Worm (Caenorhabditis elegans): ENCODE results near the gene H03A11.2.

Gene H03A11.2

DNA sequence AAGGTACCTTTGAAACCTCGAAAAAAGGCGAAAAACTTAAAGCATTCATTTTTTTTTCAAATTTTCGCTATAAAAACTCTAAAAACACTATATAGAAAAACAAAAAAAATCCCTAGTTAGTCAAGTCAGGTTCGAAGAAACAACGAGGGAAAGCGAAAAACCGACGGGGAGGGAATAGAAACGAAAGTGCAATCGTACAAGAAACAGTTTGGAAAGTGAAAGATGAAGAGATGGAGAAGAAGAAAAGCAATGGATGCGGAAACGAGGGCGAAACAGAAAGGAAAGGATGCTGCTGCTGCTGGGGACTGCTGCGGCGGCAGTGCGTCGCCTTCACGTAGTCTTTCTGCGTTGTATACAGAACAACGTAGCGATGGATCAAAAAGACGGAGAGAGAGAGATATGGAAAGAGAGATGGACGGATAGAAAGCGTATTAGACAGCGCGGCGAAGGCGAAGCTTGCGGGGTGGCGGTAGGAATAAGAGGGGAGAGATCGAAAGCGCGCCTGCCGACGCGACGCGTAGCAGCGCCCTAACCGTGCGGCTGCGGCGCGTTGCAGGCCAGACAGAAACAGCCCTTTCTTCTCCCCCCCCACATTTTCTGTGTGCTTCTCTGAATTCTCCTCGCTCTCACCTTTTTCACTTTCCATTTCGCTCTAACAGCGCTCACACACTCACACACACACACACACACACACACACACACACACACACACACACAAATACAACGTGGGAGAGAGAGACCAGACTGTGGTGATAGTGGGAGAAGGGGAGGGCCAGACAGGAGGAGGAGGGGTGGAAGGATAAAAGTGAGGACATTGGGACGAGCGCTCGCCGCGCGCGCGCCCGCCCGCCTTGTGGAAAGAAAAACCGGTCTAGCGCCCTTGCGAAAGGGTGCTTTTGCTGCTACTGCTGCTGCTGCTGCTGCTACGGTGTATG is 44.6 kb upstream of the H03A11.2 start (continued):
- TF ChIP-seq Y105C5A.15 (GFP tag; IDR thresholded peaks at IDR 0.05), result no peak
- TF ChIP-seq nhr-28 (tag; optimal IDR thresholded peaks at IDR 0.05), result peak; percentile 94
- TF ChIP-seq zag-1 (tag; optimal IDR thresholded peaks at IDR 0.05), result no peak
- peak; percentile 42 for TF ChIP-seq lin-38 (GFP tag; IDR thresholded peaks at IDR 0.05)
- TF ChIP-seq D1046.2 (GFP tag; IDR thresholded peaks at IDR 0.05), result no peak
- TF ChIP-seq attf-4 (tag; optimal IDR thresholded peaks at IDR 0.05), result no peak
- no peak for TF ChIP-seq F49E8.2 (tag; optimal IDR thresholded peaks at IDR 0.05; ENCODE audit: borderline replicate concordance)
- no peak for TF ChIP-seq skn-1 (tag; optimal IDR thresholded peaks at IDR 0.05)
- peak; percentile 17 for TF ChIP-seq nhr-237 (tag; optimal IDR thresholded peaks at IDR 0.05)
- peak; percentile 72 for TF ChIP-seq nhr-6 (tag; optimal IDR thresholded peaks at IDR 0.05)
- TF ChIP-seq F26F4.8 (GFP tag; conservative IDR thresholded peaks at IDR 0.05), result no peak
- TF ChIP-seq mep-1 (tag; optimal IDR thresholded peaks at IDR 0.05), result peak; percentile 95
- TF ChIP-seq fkh-10 (GFP tag; optimal IDR thresholded peaks at IDR 0.05), result peak; percentile 21

- TF ChIP-seq hlh-30 (tag; optimal IDR thresholded peaks at IDR 0.05; ENCODE audit: insufficient read depth) (peak; percentile 91), vab-7 (GFP tag; IDR thresholded peaks at IDR 0.05) (no peak), tra-1 (GFP tag; IDR thresholded peaks at IDR 0.05) (peak; percentile 55; the same call in 1 of the 2 replicates), attf-4 (tag; optimal IDR thresholded peaks at IDR 0.05) (no peak), nhr-25 (tag; optimal IDR thresholded peaks at IDR 0.05; ENCODE audit: borderline replicate concordance, insufficient read depth) (peak; percentile 91), lin-39 (tag; optimal IDR thresholded peaks at IDR 0.05) (no peak), zag-1 (tag; optimal IDR thresholded peaks at IDR 0.05) (no peak), ama-1 (optimal IDR thresholded peaks at IDR 0.05) (no peak), mep-1 (tag; optimal IDR thresholded peaks at IDR 0.05) (peak; percentile 76), aha-1 (tag) (peak; percentile 99), mdl-1 (tag; optimal IDR thresholded peaks at IDR 0.05) (peak; percentile 68 to 93), unc-62 (GFP tag; optimal IDR thresholded peaks at IDR 0.05 in 1 of 2) (peak in 1 of 2 experiments; percentile 97), unc-62 (tag; optimal IDR thresholded peaks at IDR 0.05) (no peak), hmg-1.1 (GFP tag; IDR thresholded peaks at IDR 0.05) (no peak), mes-2 (tag; optimal IDR thresholded peaks at IDR 0.05; ENCODE audit: poor library complexity, severe bottlenecking) (peak; percentile 14), egl-27 (tag; optimal IDR thresholded peaks at IDR 0.05) (no peak), mxl-3 (GFP tag; optimal IDR thresholded peaks at IDR 0.05) (peak; percentile 94), nhr-48 (tag; optimal IDR thresholded peaks at IDR 0.05) (peak; percentile 84), ceh-82 (tag; optimal IDR thresholded peaks at IDR 0.05) (no peak), nhr-28 (tag; optimal IDR thresholded peaks at IDR 0.05) (peak; percentile 64), fos-1 (tag; optimal IDR thresholded peaks at IDR 0.05) (no peak), ceh-62 (tag; optimal IDR thresholded peaks at IDR 0.05) (no peak), daf-16 (GFP tag; optimal IDR thresholded peaks at IDR 0.05) (no peak), daf-16 (tag; optimal IDR thresholded peaks at IDR 0.05) (peak; percentile 5), lin-29 (GFP tag; IDR thresholded peaks at IDR 0.05) (0 out of 2 replicates have a peak, but pooled peaks have one; percentile 72), hlh-11 (tag; optimal IDR thresholded peaks at IDR 0.05) (peak; percentile 83), T26A8.4 (GFP tag; IDR thresholded peaks at IDR 0.05) (peak; percentile 18; the same call in 1 of the 2 replicates), rbr-2 (tag; optimal IDR thresholded peaks at IDR 0.05) (peak; percentile 19), dve-1 (tag; optimal IDR thresholded peaks at IDR 0.05; ENCODE audit: insufficient read depth) (peak; percentile 44), hif-1 (tag; optimal IDR thresholded peaks at IDR 0.05) (peak in 1 of 2 experiments; percentile 35), dpl-1 (GFP tag; optimal IDR thresholded peaks at IDR 0.05) (peak; percentile 21), T20F7.1 (GFP tag; optimal IDR thresholded peaks at IDR 0.05) (no peak), set-16 (GFP tag; IDR thresholded peaks at IDR 0.05) (peak; percentile 57), lsy-2 (tag; optimal IDR thresholded peaks at IDR 0.05) (peak in 1 of 2 experiments; percentile 41), lin-38 (GFP tag; IDR thresholded peaks at IDR 0.05) (0 out of 2 replicates have a peak, but pooled peaks have one; percentile 6), spr-1 (tag; optimal IDR thresholded peaks at IDR 0.05) (peak; percentile 30), lin-1 (GFP tag; IDR thresholded peaks at IDR 0.05) (no peak), spr-3 (GFP tag; optimal IDR thresholded peaks at IDR 0.05) (no peak), cey-2 (tag; optimal IDR thresholded peaks at IDR 0.05; ENCODE audit: borderline replicate concordance, insufficient read depth) (peak; percentile 5)
Measured at ce11 chrX:15274079-15274478, 43.6 kb upstream of the H03A11.2 start.
